Worm (Caenorhabditis elegans): Measurements from ENCODE around the gene smex-2.

Gene smex-2

ce11 chrX:2039358-2039757, at the start of gene smex-2:
Gene smex-2 (minus strand): TSS chrX:2039458.
- TF ChIP-seq dao-5 (tag; optimal IDR thresholded peaks at IDR 0.05) (no peak), W03F9.2 (tag; optimal IDR thresholded peaks at IDR 0.05) (no peak), him-1 (tag; optimal IDR thresholded peaks at IDR 0.05) (no peak)

ce11 chrX:2087716-2088115, 48.5 kb upstream of the smex-2 start:
- no peak for TF ChIP-seq W03F9.2 (tag; optimal IDR thresholded peaks at IDR 0.05)

ce11 chrX:2085494-2085893, 46.2 kb upstream of the smex-2 start:
- no peak for TF ChIP-seq W03F9.2 (tag; optimal IDR thresholded peaks at IDR 0.05)

ce11 chrX:2084988-2085387, 45.7 kb upstream of the smex-2 start, which contains the start of gene F49H12.2:
Gene F49H12.2 (plus strand): TSS chrX:2085288.
- TF ChIP-seq dao-5 (tag; optimal IDR thresholded peaks at IDR 0.05): no peak
- no peak for TF ChIP-seq him-1 (tag; optimal IDR thresholded peaks at IDR 0.05)
- TF ChIP-seq W03F9.2 (tag; optimal IDR thresholded peaks at IDR 0.05): no peak

ce11 chrX:2084019-2084418, 44.8 kb upstream of the smex-2 start, which contains the start of gene F49H12.3:
Gene F49H12.3 (plus strand): TSS chrX:2084375.
- TF ChIP-seq dao-5 (tag; optimal IDR thresholded peaks at IDR 0.05) (no peak), him-1 (tag; optimal IDR thresholded peaks at IDR 0.05) (no peak), W03F9.2 (tag; optimal IDR thresholded peaks at IDR 0.05) (no peak)

- no peak for TF ChIP-seq dao-5 (tag; optimal IDR thresholded peaks at IDR 0.05)
- no peak for TF ChIP-seq him-1 (tag; optimal IDR thresholded peaks at IDR 0.05)
- no peak for TF ChIP-seq W03F9.2 (tag; optimal IDR thresholded peaks at IDR 0.05)
Measured at ce11 chrX:2079536-2079935, 40.3 kb upstream of the smex-2 start, which contains the start of gene F49H12.4. Gene F49H12.4 (plus strand): TSS chrX:2079836.

- TF ChIP-seq dao-5 (tag; optimal IDR thresholded peaks at IDR 0.05) (no peak), him-1 (tag; optimal IDR thresholded peaks at IDR 0.05) (no peak), W03F9.2 (tag; optimal IDR thresholded peaks at IDR 0.05) (no peak)
Measured at ce11 chrX:2078822-2079221, 39.6 kb upstream of the smex-2 start.

- TF ChIP-seq him-1 (tag; optimal IDR thresholded peaks at IDR 0.05) (no peak), dao-5 (tag; optimal IDR thresholded peaks at IDR 0.05) (no peak), W03F9.2 (tag; optimal IDR thresholded peaks at IDR 0.05) (no peak)
Measured at ce11 chrX:2075169-2075568, 35.9 kb upstream of the smex-2 start.

ce11 chrX:2074055-2074454, 34.8 kb upstream of the smex-2 start, which contains the start of gene txdc-12.2:
Gene txdc-12.2 (plus strand): TSS chrX:2074450.
- TF ChIP-seq him-1 (tag; optimal IDR thresholded peaks at IDR 0.05): no peak
- no peak for TF ChIP-seq dao-5 (tag; optimal IDR thresholded peaks at IDR 0.05)
- no peak for TF ChIP-seq W03F9.2 (tag; optimal IDR thresholded peaks at IDR 0.05)

ce11 chrX:2071392-2072001, 32.2 kb upstream of the smex-2 start:
- TF ChIP-seq him-1 (tag; optimal IDR thresholded peaks at IDR 0.05): no peak
- no peak for TF ChIP-seq W03F9.2 (tag; optimal IDR thresholded peaks at IDR 0.05)
- TF ChIP-seq dao-5 (tag; optimal IDR thresholded peaks at IDR 0.05): no peak

- no peak for TF ChIP-seq dao-5 (tag; optimal IDR thresholded peaks at IDR 0.05)
- TF ChIP-seq him-1 (tag; optimal IDR thresholded peaks at IDR 0.05): no peak
- TF ChIP-seq W03F9.2 (tag; optimal IDR thresholded peaks at IDR 0.05): no peak
Measured at ce11 chrX:2070418-2070996, 31.2 kb upstream of the smex-2 start, which contains the start of gene acl-4. Gene acl-4 (minus strand): TSS chrX:2070444.

ce11 chrX:2068294-2068693, 29.0 kb upstream of the smex-2 start:
- TF ChIP-seq him-1 (tag; optimal IDR thresholded peaks at IDR 0.05) (no peak), W03F9.2 (tag; optimal IDR thresholded peaks at IDR 0.05) (no peak), dao-5 (tag; optimal IDR thresholded peaks at IDR 0.05) (no peak)

ce11 chrX:2064730-2065129, 25.5 kb upstream of the smex-2 start, which contains the start of gene F49H12.7:
Gene F49H12.7 (plus strand): TSS chrX:2065030.
- TF ChIP-seq W03F9.2 (tag; optimal IDR thresholded peaks at IDR 0.05) (no peak), dao-5 (tag; optimal IDR thresholded peaks at IDR 0.05) (no peak), him-1 (tag; optimal IDR thresholded peaks at IDR 0.05) (no peak)

- no peak for TF ChIP-seq him-1 (tag; optimal IDR thresholded peaks at IDR 0.05)
- TF ChIP-seq W03F9.2 (tag; optimal IDR thresholded peaks at IDR 0.05): no peak
- no peak for TF ChIP-seq dao-5 (tag; optimal IDR thresholded peaks at IDR 0.05)
Measured at ce11 chrX:2051602-2052001, 12.3 kb upstream of the smex-2 start, which contains the start of gene Y102A11A.1. Gene Y102A11A.1 (plus strand): TSS chrX:2051824.

- no peak for TF ChIP-seq dao-5 (tag; optimal IDR thresholded peaks at IDR 0.05)
- no peak for TF ChIP-seq him-1 (tag; optimal IDR thresholded peaks at IDR 0.05)
- TF ChIP-seq W03F9.2 (tag; optimal IDR thresholded peaks at IDR 0.05): no peak
Measured at ce11 chrX:2050212-2050611, 11.0 kb upstream of the smex-2 start.
